Worm (Caenorhabditis elegans) whole organism, L4/young adult: ENCODE results near the gene Y46G5A.34.
"Not testable (repeated sequence)": the region's sequence is repeated elsewhere in the genome, so short reads cannot be mapped to it uniquely, and the experiment has no call there.

ENCODE experiments used
- W03F9.2 ChIP-seq: fragments of 150-350 bp; optimal IDR thresholded peaks from 2 replicates; lab custom pipeline; 2014; ENCODE audit warnings: missing biosample characterization, missing genetic modification characterization
- dao-5 ChIP-seq: sonication (generic microtip); optimal IDR thresholded peaks from 2 replicates; lab custom pipeline; 2016; ENCODE audit warnings: missing genotype, missing genetic modification characterization, moderate library complexity, missing compliant biosample characterization
- him-1 ChIP-seq: sonication (generic microtip); optimal IDR thresholded peaks from 2 replicates; lab custom pipeline; 2016; ENCODE audit warnings: missing genotype, missing genetic modification reagents, missing genetic modification characterization, missing compliant biosample characterization

The Y46G5A.34 gene

DNA sequence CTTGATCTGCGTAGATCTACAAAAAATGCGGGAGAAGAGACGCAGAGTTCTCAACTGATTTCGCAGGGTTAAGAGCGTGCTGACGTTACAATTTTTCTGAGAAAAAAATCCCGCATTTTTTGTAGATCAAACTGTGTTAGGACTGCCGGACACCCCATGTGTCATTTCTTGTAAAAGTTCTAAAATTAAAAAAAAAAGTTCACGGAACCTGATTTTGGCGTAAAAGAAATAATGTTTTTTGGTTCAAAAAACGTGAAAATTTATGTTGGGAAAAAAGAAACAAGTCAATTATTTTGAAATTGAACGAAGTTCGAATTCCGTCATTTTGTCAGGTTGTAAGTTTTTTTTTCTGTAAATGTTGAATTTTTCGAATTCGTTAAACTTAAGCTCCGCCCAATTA lies at the start of gene Y46G5A.34:
Gene Y46G5A.34, plus strand, starts transcription at position 301 of the 400 bp plus-strand sequence.
- TF ChIP-seq W03F9.2 (no peak), dao-5 (tag; lab: Kevin White, UChicago) (no peak), him-1 (tag; lab: Kevin White, UChicago) (no peak)

DNA sequence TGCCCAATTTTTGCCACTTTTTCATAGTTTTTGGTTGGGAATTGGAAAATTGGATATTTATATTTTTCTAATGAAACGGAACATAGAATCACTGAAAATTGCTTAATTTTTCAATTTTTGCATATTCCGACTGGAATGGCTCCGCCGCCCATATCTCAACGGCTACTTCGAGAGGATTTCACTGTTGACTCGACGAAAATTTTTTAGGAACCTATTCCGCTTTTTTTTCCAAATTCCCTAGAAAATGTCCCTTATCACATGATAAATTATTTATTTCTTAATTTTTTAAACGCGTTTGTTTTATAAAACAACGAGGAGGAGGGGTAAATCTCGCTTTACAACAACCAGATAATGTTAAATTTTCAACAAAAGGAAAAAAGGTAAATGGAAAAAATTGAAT lies 49.8 kb upstream of the Y46G5A.34 start:
- TF ChIP-seq dao-5 (tag; lab: Kevin White, UChicago) (no peak), W03F9.2 (no peak), him-1 (tag; lab: Kevin White, UChicago) (no peak)

DNA sequence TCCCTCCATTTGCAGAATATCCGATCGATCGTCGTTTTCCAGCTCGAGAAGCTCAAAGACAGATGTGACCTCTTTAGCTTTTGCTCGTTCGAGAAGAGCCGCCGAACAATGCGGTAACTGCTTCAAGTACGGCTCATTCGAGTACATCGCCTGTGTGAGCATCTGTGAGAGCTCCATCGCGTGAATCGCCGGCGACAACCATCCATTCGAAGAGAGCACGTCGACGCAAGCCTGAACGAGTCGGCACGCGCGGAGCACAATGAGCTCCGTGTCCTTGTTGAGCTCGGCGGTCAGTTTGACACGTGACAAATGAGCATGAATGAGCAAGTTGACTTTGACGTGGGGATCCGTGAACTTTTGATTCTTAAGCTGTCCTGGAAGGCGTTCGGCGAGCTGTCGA lies 48.6 kb upstream of the Y46G5A.34 start:
- TF ChIP-seq dao-5 (tag; lab: Kevin White, UChicago) (no peak), W03F9.2 (no peak), him-1 (tag; lab: Kevin White, UChicago) (no peak)

DNA sequence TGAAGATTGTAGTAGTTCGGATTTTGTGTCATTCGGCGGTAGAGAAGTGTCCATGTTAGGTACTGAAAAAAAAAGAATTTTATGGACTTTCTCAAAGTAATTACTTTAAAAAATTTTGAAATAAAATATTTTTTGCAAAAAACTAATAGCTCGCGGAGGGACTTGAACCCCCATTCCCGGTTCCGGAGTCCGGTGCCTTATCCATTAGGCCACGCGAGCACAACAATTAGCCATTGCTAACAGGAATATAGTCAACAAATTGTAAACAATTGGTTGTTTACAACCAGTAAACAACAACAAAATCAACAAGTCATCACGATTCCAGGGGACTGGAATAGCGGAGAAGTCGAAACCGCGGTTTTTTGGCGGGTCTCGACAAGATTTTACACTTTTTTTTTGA lies 47.9 kb upstream of the Y46G5A.34 start:
- TF ChIP-seq him-1 (tag; lab: Kevin White, UChicago) (no peak), W03F9.2 (no peak), dao-5 (tag; lab: Kevin White, UChicago) (no peak)

DNA sequence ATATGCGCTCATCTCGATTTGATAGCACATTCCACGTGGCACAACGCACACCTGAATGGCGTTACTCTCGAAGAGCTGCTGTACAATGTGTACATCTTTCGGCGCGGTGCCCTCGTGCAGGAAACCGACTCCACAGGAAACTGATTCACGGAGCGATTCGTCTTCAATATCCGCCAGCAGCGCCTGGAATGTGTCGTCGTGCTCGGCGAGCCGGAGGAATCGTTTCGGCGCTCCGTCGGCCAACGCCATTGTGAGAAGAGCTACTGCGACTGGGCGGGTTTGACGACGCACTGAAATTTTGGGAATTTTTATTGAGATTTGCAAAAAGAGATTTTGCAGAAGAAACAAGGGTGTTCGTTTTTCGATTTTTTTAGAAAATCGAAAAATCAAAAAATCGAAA lies 46.5 kb upstream of the Y46G5A.34 start:
- TF ChIP-seq dao-5 (tag; lab: Kevin White, UChicago), result no peak
- TF ChIP-seq W03F9.2, result no peak
- TF ChIP-seq him-1 (tag; lab: Kevin White, UChicago), result no peak

DNA sequence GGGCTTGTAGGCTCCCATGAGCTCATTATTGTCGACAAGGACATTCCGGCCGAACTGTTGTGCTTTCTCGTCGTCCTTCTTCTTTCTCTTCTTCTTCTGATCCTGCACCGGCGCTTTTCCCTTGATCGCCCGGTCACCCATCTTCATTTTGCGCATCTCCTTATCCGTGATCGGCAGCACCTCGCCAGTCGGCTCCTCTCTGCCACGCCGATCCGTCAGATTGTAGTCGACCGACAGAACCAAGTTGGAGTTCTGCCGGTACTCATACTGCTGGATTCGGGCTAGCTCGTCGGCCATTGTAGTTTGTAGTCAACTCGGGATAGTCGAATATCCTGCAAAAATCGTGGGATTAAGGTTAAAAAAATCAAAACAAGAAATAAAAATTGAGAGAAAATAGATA lies 39.9 kb upstream of the Y46G5A.34 start, which contains the start of gene snrp-200:
Gene snrp-200, minus strand, starts transcription at position 332 of the 400 bp plus-strand sequence.
- TF ChIP-seq W03F9.2, result no peak
- no peak for TF ChIP-seq him-1 (tag; lab: Kevin White, UChicago)

DNA sequence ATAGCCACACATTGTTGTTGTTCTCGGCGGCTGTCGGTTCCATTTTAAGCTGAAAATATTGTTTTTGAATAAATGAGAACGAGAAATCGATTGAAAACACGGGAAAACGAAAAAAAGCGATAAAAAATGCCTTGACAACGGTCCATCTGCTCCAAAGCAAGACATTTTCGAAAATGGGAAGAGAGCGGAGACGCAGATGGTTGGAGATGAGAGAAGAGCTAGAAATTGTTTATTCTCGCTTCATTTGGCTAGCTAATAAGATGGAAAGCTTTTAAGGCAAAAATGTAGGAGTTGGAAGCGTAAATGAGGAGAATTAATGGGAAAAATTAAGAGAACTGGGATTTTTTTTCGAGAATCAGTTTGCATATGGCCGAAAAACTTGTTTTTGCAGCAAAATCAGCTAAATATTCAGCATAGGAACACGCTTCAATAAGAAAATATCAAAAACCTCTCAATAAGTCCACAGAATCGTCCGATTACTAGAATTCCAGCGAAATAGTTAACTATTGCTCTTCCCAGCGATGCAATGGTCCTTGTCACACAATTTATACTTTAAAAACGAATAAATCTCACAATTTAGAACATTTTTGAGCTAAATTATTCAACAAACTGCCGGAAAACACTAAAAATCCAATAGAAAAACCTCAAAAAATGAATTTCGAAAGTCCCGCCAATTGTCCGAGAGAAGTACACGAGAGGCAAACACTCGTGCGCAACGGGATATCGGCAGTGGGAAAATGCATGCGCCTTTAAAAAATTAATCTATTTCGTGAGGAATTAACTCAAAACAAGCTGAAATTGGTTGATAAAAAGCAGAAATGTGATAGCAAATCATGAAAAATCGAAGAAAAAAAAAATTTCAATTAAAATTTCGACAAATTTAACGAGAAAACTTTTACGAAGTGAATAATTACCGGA lies 37.9 kb upstream of the Y46G5A.34 start, which contains the start of gene pisy-1:
Gene pisy-1, minus strand, starts transcription at position 51 of the 918 bp plus-strand sequence.
- TF ChIP-seq dao-5 (tag; lab: Kevin White, UChicago), result no peak

DNA sequence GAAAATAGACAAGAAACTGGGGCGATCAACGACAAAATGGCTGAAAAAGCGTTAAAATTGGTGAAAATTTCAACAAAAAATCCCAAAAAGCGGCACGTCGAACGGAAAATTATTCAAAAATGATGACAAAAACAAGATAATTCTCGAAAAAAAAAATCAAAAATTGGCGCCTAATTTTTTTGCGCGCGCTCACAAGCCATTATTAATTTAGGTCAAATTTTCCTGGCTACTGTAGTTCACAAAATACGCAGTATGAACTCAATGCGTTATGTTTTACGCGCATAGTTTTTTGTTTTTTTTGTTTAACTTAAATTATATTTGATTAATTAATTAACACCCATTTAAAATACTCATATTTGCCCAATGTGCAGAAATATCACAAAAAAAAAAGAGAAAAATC lies 37.2 kb upstream of the Y46G5A.34 start:
- TF ChIP-seq him-1 (tag; lab: Kevin White, UChicago) (no peak), dao-5 (tag; lab: Kevin White, UChicago) (no peak), W03F9.2 (no peak)

DNA sequence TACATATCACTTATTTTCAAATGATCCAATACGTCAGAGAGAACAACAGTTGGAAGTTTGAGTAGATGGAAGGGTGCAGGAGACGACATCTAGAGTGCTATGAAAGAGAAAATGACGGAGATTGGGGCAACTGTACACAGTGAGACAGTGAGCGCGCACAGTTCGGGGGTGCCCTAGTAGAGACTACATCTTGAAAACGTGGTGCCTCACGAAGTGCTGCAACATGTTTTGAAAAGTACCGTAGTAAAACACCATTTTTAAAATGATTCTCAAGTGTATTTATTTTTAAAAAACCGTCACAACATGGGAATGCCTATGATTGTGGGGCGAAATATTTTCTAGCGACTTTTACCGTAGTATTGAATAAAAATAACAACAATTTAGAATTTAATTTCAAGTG lies 22.8 kb upstream of the Y46G5A.34 start, which contains the start of gene Y46G5A.39:
Gene Y46G5A.39, minus strand, starts transcription at position 101 of the 400 bp plus-strand sequence.
- TF ChIP-seq him-1 (tag; lab: Kevin White, UChicago); dao-5 (tag; lab: Kevin White, UChicago); W03F9.2: not testable (repeated sequence)

DNA sequence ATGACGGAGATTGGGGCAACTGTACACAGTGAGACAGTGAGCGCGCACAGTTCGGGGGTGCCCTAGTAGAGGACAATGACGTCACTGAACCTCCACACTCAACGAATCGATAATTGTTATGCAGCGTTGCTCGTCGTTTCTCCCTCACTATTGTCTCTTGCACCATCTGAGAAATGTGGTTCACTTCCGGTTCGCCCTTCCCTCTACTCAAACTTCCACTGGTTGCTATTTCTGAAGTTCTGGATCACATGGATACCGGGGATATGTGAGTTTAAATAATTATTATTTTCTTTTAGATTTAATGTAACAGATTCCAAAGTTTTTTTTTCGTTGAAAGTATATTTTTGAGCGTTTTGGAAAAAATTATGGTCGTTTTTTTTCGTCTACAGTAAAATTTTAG lies 20.3 kb upstream of the Y46G5A.34 start, which contains the start of the genes Y46G5A.7 and Y46G5A.8:
Gene Y46G5A.7, minus strand, starts transcription at position 153 of the 400 bp plus-strand sequence.
Gene Y46G5A.8, plus strand, starts transcription at position 159 of the 400 bp plus-strand sequence.
- no peak for TF ChIP-seq W03F9.2
- TF ChIP-seq him-1 (tag; lab: Kevin White, UChicago), result no peak
- no peak for TF ChIP-seq dao-5 (tag; lab: Kevin White, UChicago)

DNA sequence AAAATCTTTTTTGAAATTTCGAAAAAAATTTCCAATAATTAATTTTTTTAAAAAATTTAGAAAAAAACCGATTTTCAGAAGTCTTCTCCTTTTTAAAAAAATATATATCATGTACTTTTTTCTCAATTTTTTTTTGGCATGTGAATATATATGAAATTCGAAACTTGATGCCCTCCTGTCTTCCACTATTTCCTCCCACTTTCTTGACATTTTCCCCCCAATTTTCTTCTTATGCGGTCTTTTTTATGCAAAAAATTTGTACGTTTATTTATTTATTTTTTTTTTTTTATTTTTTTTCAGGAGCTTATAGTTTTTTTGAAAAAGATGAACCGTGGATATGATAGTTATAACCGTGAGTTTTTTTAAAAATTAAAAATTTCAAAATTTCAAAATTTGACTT lies 16.0 kb upstream of the Y46G5A.34 start, which contains the start of gene cnp-2:
Gene cnp-2, plus strand, starts transcription at position 301 of the 400 bp plus-strand sequence.
- TF ChIP-seq him-1 (tag; lab: Kevin White, UChicago) (no peak), W03F9.2 (no peak)

DNA sequence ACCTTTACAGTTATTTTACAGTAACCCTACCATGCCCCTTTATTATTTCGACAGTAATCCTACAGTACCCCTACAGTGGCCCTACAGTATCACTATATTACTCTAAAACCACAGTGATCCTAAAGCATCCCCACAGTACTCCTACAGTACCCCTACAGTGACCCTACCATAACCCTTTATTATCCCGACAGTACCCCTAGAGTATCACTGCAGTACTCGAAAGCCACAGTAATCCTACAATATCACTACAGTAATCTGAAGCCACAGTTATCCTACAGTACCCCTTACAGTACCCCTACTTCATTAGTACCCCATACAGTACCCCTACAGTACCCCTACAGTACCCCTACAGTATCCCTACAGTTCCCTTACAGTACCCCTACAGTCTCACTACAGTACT lies 12.0 kb upstream of the Y46G5A.34 start:
- TF ChIP-seq W03F9.2 (no peak), him-1 (tag; lab: Kevin White, UChicago) (no peak), dao-5 (tag; lab: Kevin White, UChicago) (no peak)

DNA sequence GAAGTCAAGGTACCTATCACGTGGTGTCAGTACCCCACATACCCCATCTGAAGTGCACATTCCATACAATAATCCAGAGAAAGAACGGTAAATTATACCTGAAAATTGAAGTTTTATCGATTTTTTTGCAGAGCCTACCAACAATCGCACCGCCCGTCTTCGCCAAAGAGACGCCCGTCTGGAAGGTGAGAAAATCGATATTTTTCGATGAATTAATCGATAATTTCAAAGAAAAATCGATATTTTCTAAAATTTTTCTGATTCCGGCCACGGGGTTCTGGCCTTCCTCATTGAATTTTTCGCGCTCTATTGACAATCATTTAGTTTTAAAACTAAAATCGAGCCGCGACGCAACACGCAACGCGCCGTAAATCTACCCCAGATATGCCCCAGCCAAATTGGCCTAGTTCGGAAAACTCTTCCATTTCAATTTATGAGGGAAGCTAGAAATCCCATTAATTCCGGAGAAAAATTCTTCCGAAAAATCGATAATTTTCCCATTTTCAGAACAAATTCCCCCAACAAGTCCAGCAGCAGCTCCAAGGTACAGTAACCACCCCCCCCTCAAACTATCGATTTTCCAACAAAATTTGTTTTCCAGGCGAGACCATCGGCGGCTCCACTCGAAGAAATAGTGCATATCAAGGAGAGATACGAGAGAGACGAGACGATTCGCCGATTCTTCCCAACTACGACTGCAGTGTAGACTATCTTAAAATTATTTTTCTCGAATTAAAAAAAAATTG lies 9.9 kb upstream of the Y46G5A.34 start:
- TF ChIP-seq him-1 (tag; lab: Kevin White, UChicago), result no peak
- TF ChIP-seq W03F9.2, result no peak
- no peak for TF ChIP-seq dao-5 (tag; lab: Kevin White, UChicago)
